Worm (Caenorhabditis elegans): Measurements from ENCODE around the gene F49E12.7.

ce11 chrII:8444007-8444406 is 48.1 kb upstream of the F49E12.7 start, which contains the start of gene evl-20:
- TF ChIP-seq ets-7 (tag; optimal IDR thresholded peaks at IDR 0.05) (no peak), ama-1 (optimal IDR thresholded peaks at IDR 0.05) (no peak), sea-1 (GFP tag; conservative IDR thresholded peaks at IDR 0.05) (no peak), ceh-36 (tag; optimal IDR thresholded peaks at IDR 0.05) (no peak), B0310.2 (tag; optimal IDR thresholded peaks at IDR 0.05) (no peak), hnd-1 (tag; optimal IDR thresholded peaks at IDR 0.05) (no peak), ceh-13 (GFP tag; optimal IDR thresholded peaks at IDR 0.05) (no peak), tbx-11 (GFP tag; IDR thresholded peaks at IDR 0.05) (no peak), F13C5.2 (tag; optimal IDR thresholded peaks at IDR 0.05) (no peak), hmbx-1 (tag; optimal IDR thresholded peaks at IDR 0.05) (no peak), tra-4 (tag; optimal IDR thresholded peaks at IDR 0.05) (no peak), hmg-4 (GFP tag; optimal IDR thresholded peaks at IDR 0.05) (no peak), tbx-37 (GFP tag; conservative IDR thresholded peaks at IDR 0.05) (no peak), scrt-1 (GFP tag; IDR thresholded peaks at IDR 0.05) (no peak)

Data from whole organism, early embryonic.